Worm (Caenorhabditis elegans): Measurements from ENCODE around the gene srh-247.

DNA sequence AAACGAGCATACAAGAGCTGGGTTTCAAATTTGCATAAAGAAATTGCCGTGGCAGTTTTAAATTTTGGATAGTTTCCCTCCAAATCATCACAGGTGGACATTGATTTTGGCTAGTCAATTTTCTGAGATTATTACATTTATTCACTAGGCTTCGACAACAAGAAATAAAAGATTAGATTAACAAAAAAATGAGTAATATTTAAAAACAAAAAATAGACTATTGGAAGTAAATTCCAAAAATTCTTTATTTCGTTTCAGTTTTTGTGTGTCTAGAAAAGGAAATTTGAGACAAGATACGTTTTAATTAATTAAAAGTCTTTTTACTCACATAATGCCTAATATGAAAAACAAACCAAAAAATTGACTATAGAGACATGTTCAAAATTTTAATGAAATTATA is 24.2 kb upstream of the srh-247 start, which contains the start of gene srw-142:
- TF ChIP-seq F49E8.2 (tag; optimal IDR thresholded peaks at IDR 0.05; ENCODE audit: borderline replicate concordance): no peak
- TF ChIP-seq nhr-77 (tag; optimal IDR thresholded peaks at IDR 0.05): no peak
- no peak for TF ChIP-seq Y48G9A.11 (GFP tag; IDR thresholded peaks at IDR 0.05)
- TF ChIP-seq lin-39 (tag; optimal IDR thresholded peaks at IDR 0.05): no peak
- TF ChIP-seq aly-2 (tag; optimal IDR thresholded peaks at IDR 0.05): no peak
- TF ChIP-seq zag-1 (tag; optimal IDR thresholded peaks at IDR 0.05): no peak
